Worm (Caenorhabditis elegans) whole organism, young adult: ENCODE measurements around the gene zipt-9.
A peak's percentile ranks its signal among the peaks of the same experiment; 100 is the strongest.

ENCODE experiments used
- F39B2.1 ChIP-seq: fragments of 200-800 bp; sonication (Bioruptor generic); IDR thresholded peaks from 2 replicates; pipeline ENCODE4 v1.3.6; 2022; ENCODE audit warnings: missing genetic modification reagents, missing genetic modification characterization, missing compliant biosample characterization
- F49E8.2 ChIP-seq: sonication (generic microtip); optimal IDR thresholded peaks from 3 replicates; lab custom pipeline; 2017; ENCODE audit warnings: missing genetic modification characterization, mild to moderate bottlenecking, missing compliant biosample characterization, antibody characterized with exemption, moderate library complexity; ENCODE audit not compliant: insufficient read depth
- F52B5.7 ChIP-seq: sonication (generic microtip); optimal IDR thresholded peaks from 2 replicates; lab custom pipeline; 2016; ENCODE audit warnings: mild to moderate bottlenecking, missing genetic modification characterization, missing compliant biosample characterization
- F57A8.1 ChIP-seq: fragments of 200-800 bp; sonication (Bioruptor generic); optimal IDR thresholded peaks from 2 replicates; lab custom pipeline; 2018; ENCODE audit warnings: mild to moderate bottlenecking, missing genetic modification characterization, moderate library complexity, missing compliant biosample characterization
- F57C9.4 ChIP-seq: sonication (generic microtip); optimal IDR thresholded peaks from 2 replicates; lab custom pipeline; 2017; ENCODE audit warnings: mild to moderate bottlenecking, missing genetic modification characterization, missing compliant biosample characterization
- K12H6.12 ChIP-seq: fragments of 200-800 bp; sonication (Bioruptor generic); optimal IDR thresholded peaks from 2 replicates; lab custom pipeline; 2018; ENCODE audit warnings: mild to moderate bottlenecking, missing genetic modification characterization, missing compliant biosample characterization
- T07F8.4 ChIP-seq: sonication (generic microtip); optimal IDR thresholded peaks from 2 replicates; lab custom pipeline; 2016; ENCODE audit warnings: mild to moderate bottlenecking, missing genetic modification characterization, moderate library complexity, missing compliant biosample characterization
- Y56A3A.18 ChIP-seq: fragments of 200-800 bp; sonication (Bioruptor generic); IDR thresholded peaks from 2 replicates; pipeline ENCODE4 v1.3.6; 2022; ENCODE audit warnings: missing genetic modification reagents, missing genetic modification characterization, missing compliant biosample characterization
- ZK185.1 ChIP-seq: sonication (generic microtip); optimal IDR thresholded peaks from 2 replicates; lab custom pipeline; 2016; ENCODE audit warnings: mild to moderate bottlenecking, missing genetic modification characterization, missing compliant biosample characterization; ENCODE audit not compliant: poor library complexity, severe bottlenecking
- aptf-2 ChIP-seq: fragments of 200-800 bp; sonication (Bioruptor generic); conservative IDR thresholded peaks from 2 replicates; pipeline ENCODE4 v1.3.6; 2022; ENCODE audit warnings: missing genetic modification reagents, missing genetic modification characterization, missing compliant biosample characterization
- aptf-3 ChIP-seq: fragments of 200-800 bp; sonication (Bioruptor generic); IDR thresholded peaks from 2 replicates; pipeline ENCODE4 v1.3.6; 2022; ENCODE audit warnings: missing genetic modification characterization, missing compliant biosample characterization
- cebp-1 ChIP-seq, 2 experiments: fragments of 200-800 bp in 1 of 2; sonication (Bioruptor generic) in 1 of 2; sonication (generic microtip) in 1 of 2; IDR thresholded peaks in 1 of 2; optimal IDR thresholded peaks in 1 of 2; 2 replicates each; pipeline versions ENCODE4 v1.3.6 to Lab custom; 2017 to 2022; ENCODE audit warnings: missing compliant biosample characterization in 2 of 2, missing genetic modification characterization in 2 of 2, mild to moderate bottlenecking in 1 of 2, missing genetic modification reagents in 1 of 2, moderate library complexity in 1 of 2
- ceh-27 ChIP-seq: fragments of 200-800 bp; sonication (Bioruptor generic); optimal IDR thresholded peaks from 2 replicates; lab custom pipeline; 2018; ENCODE audit warnings: mild to moderate bottlenecking, missing genetic modification characterization, moderate library complexity, missing compliant biosample characterization
- ceh-40 ChIP-seq: fragments of 200-800 bp; sonication (Bioruptor generic); IDR thresholded peaks from 2 replicates; pipeline ENCODE4 v1.3.6; 2022; ENCODE audit warnings: missing genetic modification characterization, missing compliant biosample characterization
- die-1 ChIP-seq: sonication (generic microtip); optimal IDR thresholded peaks from 2 replicates; lab custom pipeline; 2016; ENCODE audit warnings: missing genotype, mild to moderate bottlenecking, missing genetic modification characterization, missing compliant biosample characterization
- egl-44 ChIP-seq: fragments of 200-800 bp; sonication (Bioruptor generic); IDR thresholded peaks from 2 replicates; pipeline ENCODE4 v1.3.6; 2022; ENCODE audit warnings: missing genetic modification reagents, missing genetic modification characterization, missing compliant biosample characterization
- egrh-3 ChIP-seq: fragments of 200-800 bp; sonication (Bioruptor generic); IDR thresholded peaks from 2 replicates; pipeline ENCODE4 v1.3.6; 2022; ENCODE audit warnings: missing genetic modification reagents, missing genetic modification characterization, missing compliant biosample characterization
- him-1 ChIP-seq: sonication (generic microtip); optimal IDR thresholded peaks from 2 replicates; lab custom pipeline; 2016; ENCODE audit warnings: missing genotype, missing genetic modification reagents, missing genetic modification characterization, missing compliant biosample characterization
- hlh-12 ChIP-seq: sonication (generic microtip); optimal IDR thresholded peaks from 2 replicates; lab custom pipeline; 2016; ENCODE audit warnings: missing genetic modification characterization, missing compliant biosample characterization
- hmg-1.2 ChIP-seq: fragments of 200-800 bp; sonication (Bioruptor generic); IDR thresholded peaks from 2 replicates; pipeline ENCODE4 v1.3.6; 2022; ENCODE audit warnings: missing genetic modification reagents, missing genetic modification characterization, missing compliant biosample characterization
- hrde-1 ChIP-seq: sonication (generic microtip); optimal IDR thresholded peaks from 2 replicates; lab custom pipeline; 2016; ENCODE audit warnings: missing genetic modification characterization, mild to moderate bottlenecking, missing compliant biosample characterization, moderate library complexity, missing genotype, missing genetic modification reagents, borderline replicate concordance
- let-526 ChIP-seq: fragments of 200-800 bp; sonication (Bioruptor generic); IDR thresholded peaks from 2 replicates; pipeline ENCODE4 v1.3.6; 2022; ENCODE audit warnings: missing genetic modification reagents, missing genetic modification characterization, missing compliant biosample characterization
- let-607 ChIP-seq, 2 experiments: fragments of 200-800 bp in 1 of 2; sonication (Bioruptor generic) in 1 of 2; sonication (generic microtip) in 1 of 2; optimal IDR thresholded peaks; 2 replicates each; lab custom pipeline; 2016 to 2018; ENCODE audit warnings: mild to moderate bottlenecking in 2 of 2, missing compliant biosample characterization in 2 of 2, missing genetic modification characterization in 2 of 2, moderate library complexity in 2 of 2, missing genotype in 1 of 2
- lin-26 ChIP-seq: fragments of 200-800 bp; sonication (Bioruptor generic); IDR thresholded peaks from 2 replicates; pipeline ENCODE4 v1.3.6; 2022; ENCODE audit warnings: missing genetic modification reagents, missing genetic modification characterization, missing compliant biosample characterization
- lin-35 ChIP-seq, 3 experiments: fragments of 150-350 bp in 2 of 3; sonication (generic microtip) in 1 of 3; optimal IDR thresholded peaks; 2 replicates each; lab custom pipeline; 2014 to 2018; ENCODE audit warnings: missing biosample characterization in 3 of 3, missing genetic modification characterization in 3 of 3, missing genetic modification reagents in 3 of 3
- lin-40 ChIP-seq: sonication (generic microtip); optimal IDR thresholded peaks from 2 replicates; lab custom pipeline; 2016; ENCODE audit warnings: missing genetic modification characterization, mild to moderate bottlenecking, missing compliant biosample characterization, missing genotype, missing genetic modification reagents
- lsl-1 ChIP-seq: fragments of 200-800 bp; sonication (Bioruptor generic); optimal IDR thresholded peaks from 2 replicates; lab custom pipeline; 2018; ENCODE audit warnings: mild to moderate bottlenecking, missing genetic modification characterization, moderate library complexity, missing compliant biosample characterization
- madf-3 ChIP-seq: fragments of 200-800 bp; sonication (Bioruptor generic); IDR thresholded peaks from 2 replicates; pipeline ENCODE4 v1.3.6; 2022; ENCODE audit warnings: missing genetic modification reagents, missing genetic modification characterization, missing compliant biosample characterization
- madf-6 ChIP-seq: fragments of 200-800 bp; sonication (Bioruptor generic); IDR thresholded peaks from 2 replicates; pipeline ENCODE4 v1.3.6; 2022; ENCODE audit warnings: missing genetic modification reagents, missing genetic modification characterization, missing compliant biosample characterization
- nhr-120 ChIP-seq: fragments of 200-800 bp; sonication (Bioruptor generic); IDR thresholded peaks from 2 replicates; pipeline ENCODE4 v1.3.6; 2022; ENCODE audit warnings: missing genetic modification characterization, missing compliant biosample characterization
- nhr-179 ChIP-seq: sonication (generic microtip); optimal IDR thresholded peaks from 2 replicates; lab custom pipeline; 2016; ENCODE audit warnings: mild to moderate bottlenecking, missing genetic modification characterization, missing compliant biosample characterization
- nhr-90 ChIP-seq: sonication (generic microtip); optimal IDR thresholded peaks from 2 replicates; lab custom pipeline; 2016; ENCODE audit warnings: missing genotype, mild to moderate bottlenecking, missing genetic modification characterization, missing compliant biosample characterization
- snpc-1.1 ChIP-seq: sonication (generic microtip); optimal IDR thresholded peaks from 2 replicates; lab custom pipeline; 2017; ENCODE audit warnings: missing genetic modification characterization, mild to moderate bottlenecking, missing compliant biosample characterization, antibody characterized with exemption, moderate library complexity, missing genotype, missing genetic modification reagents; ENCODE audit not compliant: insufficient read depth
- snpc-4 ChIP-seq, 5 experiments: fragments of 150-350 bp in 1 of 5; sonication (generic microtip) in 4 of 5; optimal IDR thresholded peaks; 2 replicates each; lab custom pipeline; 2014 to 2018; ENCODE audit warnings: missing genetic modification characterization in 5 of 5, missing biosample characterization in 3 of 5, antibody characterized with exemption in 2 of 5, mild to moderate bottlenecking in 2 of 5, missing compliant biosample characterization in 2 of 5, missing genotype in 2 of 5, moderate library complexity in 2 of 5, missing genetic modification reagents in 1 of 5
- unc-130 ChIP-seq: sonication (generic microtip); optimal IDR thresholded peaks from 2 replicates; lab custom pipeline; 2016; ENCODE audit warnings: missing genetic modification reagents, missing genetic modification characterization, missing compliant biosample characterization
- zfh-2 ChIP-seq: fragments of 200-800 bp; sonication (Bioruptor generic); conservative IDR thresholded peaks from 2 replicates; pipeline ENCODE4 v1.3.6; 2022; ENCODE audit warnings: missing genetic modification reagents, missing genetic modification characterization, missing compliant biosample characterization
- ztf-22 ChIP-seq: fragments of 200-800 bp; sonication (Bioruptor generic); optimal IDR thresholded peaks from 2 replicates; lab custom pipeline; 2018; ENCODE audit warnings: mild to moderate bottlenecking, missing genetic modification characterization, moderate library complexity, missing compliant biosample characterization
- ztf-28 ChIP-seq: fragments of 200-800 bp; sonication (Bioruptor generic); IDR thresholded peaks from 2 replicates; pipeline ENCODE4 v1.3.6; 2022; ENCODE audit warnings: missing genetic modification reagents, missing genetic modification characterization, missing compliant biosample characterization

zipt-9 gene

DNA sequence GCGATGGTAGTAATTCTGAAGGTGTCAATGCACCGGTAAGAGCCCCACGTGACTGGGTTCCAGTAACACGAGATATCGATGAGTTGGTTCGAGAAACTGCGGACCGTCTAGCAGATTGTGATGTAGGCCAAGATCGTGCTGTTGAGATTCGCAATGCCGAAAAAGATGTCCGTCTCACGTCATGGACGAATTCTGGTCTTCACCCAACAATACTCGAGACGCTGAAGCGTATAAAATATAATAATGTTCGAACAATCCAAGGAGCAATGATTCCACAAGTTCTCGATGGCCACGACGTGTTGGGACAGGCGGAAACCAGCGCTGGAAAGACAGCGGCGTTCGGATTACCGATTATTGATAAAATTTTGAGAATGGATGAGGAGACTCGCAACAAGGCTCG, 48.6 kb downstream of the zipt-9 start:
- TF ChIP-seq F39B2.1 (GFP tag; lab: Robert Waterston, UW), result no peak
- no peak for TF ChIP-seq snpc-1.1 (tag; lab: Kevin White, UChicago)
- no peak for TF ChIP-seq ztf-28
- TF ChIP-seq hlh-12 (tag; lab: Kevin White, UChicago), result no peak
- no peak for TF ChIP-seq K12H6.12 (tag; lab: Kevin White, UChicago)
- TF ChIP-seq lin-35 (GFP tag; optimal IDR thresholded peaks at IDR 0.05; lab: Kevin White, UChicago), result no peak
- no peak for TF ChIP-seq madf-3 (GFP tag; lab: Robert Waterston, UW)
- TF ChIP-seq hrde-1 (tag; lab: Kevin White, UChicago), result no peak

ce11 chrV:13665089-13665488, 50.0 kb downstream of the zipt-9 start, which contains the start of gene rde-12:
rde-12 (plus strand) TSS chrV:13665389.
- TF ChIP-seq F49E8.2 (tag; lab: Kevin White, UChicago) (no peak), zfh-2 (GFP tag; lab: Robert Waterston, UW) (no peak), ZK185.1 (tag; lab: Kevin White, UChicago) (no peak), die-1 (tag; lab: Kevin White, UChicago) (no peak), nhr-120 (no peak), T07F8.4 (tag; lab: Kevin White, UChicago) (no peak), ceh-27 (GFP tag; lab: Kevin White, UChicago) (no peak), ztf-22 (GFP tag; lab: Kevin White, UChicago) (no peak), F52B5.7 (tag; lab: Kevin White, UChicago) (peak; percentile 20), egl-44 (GFP tag; lab: Robert Waterston, UW) (0 out of 2 replicates have a peak, but pooled peaks have one; percentile 16), nhr-90 (tag; lab: Kevin White, UChicago) (no peak), hmg-1.2 (GFP tag; lab: Robert Waterston, UW) (peak; percentile 41; the same call in 1 of the 2 replicates), aptf-2 (GFP tag; lab: Robert Waterston, UW) (no peak), F57A8.1 (GFP tag; lab: Kevin White, UChicago) (no peak), snpc-4 (GFP tag; optimal IDR thresholded peaks at IDR 0.05; lab: Kevin White, UChicago) (no peak), snpc-4 (tag; optimal IDR thresholded peaks at IDR 0.05; lab: Kevin White, UChicago) (no peak), let-526 (GFP tag; lab: Robert Waterston, UW) (no peak), unc-130 (no peak), nhr-179 (tag; lab: Kevin White, UChicago) (no peak), aptf-3 (no peak), egrh-3 (GFP tag; lab: Robert Waterston, UW) (no peak), madf-6 (GFP tag; lab: Robert Waterston, UW) (0 out of 2 replicates have a peak, but pooled peaks have one; percentile 5), lsl-1 (GFP tag; lab: Kevin White, UChicago) (no peak), him-1 (no peak), lin-26 (GFP tag; lab: Robert Waterston, UW) (0 out of 2 replicates have a peak, but pooled peaks have one; percentile 32), Y56A3A.18 (no peak), ceh-40 (no peak), let-607 (tag; optimal IDR thresholded peaks at IDR 0.05; lab: Kevin White, UChicago) (no peak), F57C9.4 (tag; lab: Kevin White, UChicago) (no peak), cebp-1 (GFP tag; IDR thresholded peaks at IDR 0.05; lab: Robert Waterston, UW) (no peak), cebp-1 (tag; optimal IDR thresholded peaks at IDR 0.05; lab: Kevin White, UChicago) (peak; percentile 27), lin-40 (tag; lab: Kevin White, UChicago) (no peak)
